Fruit fly (Drosophila melanogaster) whole organism, embryonic: ENCODE measurements around the gene CG17140.

Source experiments
- CG13123 ChIP-seq: fragments of 200-800 bp; sonication (Bioruptor generic); optimal IDR thresholded peaks from 2 replicates; lab custom pipeline; 2016; ENCODE audit warnings: missing biosample characterization, missing genetic modification characterization
- CG1647 ChIP-seq: fragments of 200-800 bp; sonication (Bioruptor generic); optimal IDR thresholded peaks from 3 replicates; lab custom pipeline; 2016; ENCODE audit warnings: missing biosample characterization, missing genetic modification characterization
- CG17361 ChIP-seq: fragments of 200-800 bp; sonication (Bioruptor generic); IDR thresholded peaks from 3 replicates; pipeline ENCODE4 v1.3.6; 2022; ENCODE audit warnings: missing biosample characterization, missing genetic modification characterization
- CG2889 ChIP-seq: fragments of 200-800 bp; sonication (Bioruptor generic); IDR thresholded peaks from 3 replicates; pipeline ENCODE4 v1.3.6; 2022; ENCODE audit warnings: missing biosample characterization, missing genetic modification characterization
- CG30431 ChIP-seq: fragments of 200-800 bp; sonication (Bioruptor generic); optimal IDR thresholded peaks from 2 replicates; lab custom pipeline; 2017; ENCODE audit warnings: missing biosample characterization, missing genetic modification characterization
- CG31388 ChIP-seq: fragments of 200-800 bp; sonication (Bioruptor generic); optimal IDR thresholded peaks from 2 replicates; lab custom pipeline; 2016; ENCODE audit warnings: missing biosample characterization, missing genetic modification characterization
- CG34376 ChIP-seq: fragments of 200-800 bp; sonication (Bioruptor generic); optimal IDR thresholded peaks from 2 replicates; lab custom pipeline; 2018; ENCODE audit warnings: missing biosample characterization, mild to moderate bottlenecking, missing genetic modification characterization
- CG42726 ChIP-seq: fragments of 200-800 bp; sonication (Bioruptor generic); IDR thresholded peaks from 2 replicates; pipeline ENCODE4 v1.3.6; 2022; ENCODE audit warnings: missing biosample characterization, missing genetic modification characterization; ENCODE audit not compliant: partially characterized antibody
- CG4328 ChIP-seq: fragments of 200-800 bp; sonication (Bioruptor generic); optimal IDR thresholded peaks from 3 replicates; lab custom pipeline; 2017; ENCODE audit warnings: missing biosample characterization, missing genetic modification reagents, missing genetic modification characterization
- CG43689 ChIP-seq: fragments of 200-800 bp; sonication (Bioruptor generic); IDR thresholded peaks from 2 replicates; pipeline ENCODE4 v1.3.6; 2022; ENCODE audit warnings: missing biosample characterization, missing genetic modification characterization
- CG6272 ChIP-seq: fragments of 200-800 bp; sonication (Bioruptor generic); IDR thresholded peaks from 2 replicates; pipeline ENCODE4 v1.3.6; 2022; ENCODE audit warnings: missing biosample characterization, missing genetic modification characterization
- CG6654 ChIP-seq: fragments of 200-800 bp; sonication (Bioruptor generic); optimal IDR thresholded peaks from 2 replicates; lab custom pipeline; 2017; ENCODE audit warnings: missing biosample characterization, mild to moderate bottlenecking, missing genetic modification characterization
- CG6813 ChIP-seq: fragments of 200-800 bp; sonication (Bioruptor generic); optimal IDR thresholded peaks from 2 replicates; lab custom pipeline; 2017; ENCODE audit warnings: missing biosample characterization, missing genetic modification characterization, mild to moderate bottlenecking, moderate library complexity, missing genetic modification reagents
- CHES-1-like ChIP-seq: fragments of 200-800 bp; sonication (Bioruptor generic); optimal IDR thresholded peaks from 2 replicates; lab custom pipeline; 2016; ENCODE audit warnings: missing biosample characterization, missing genetic modification characterization
- Dref ChIP-seq: fragments of 200-800 bp; sonication (Bioruptor generic); IDR thresholded peaks from 2 replicates; pipeline ENCODE4 v1.3.6; 2022; ENCODE audit warnings: missing biosample characterization, missing genetic modification characterization
- Eip74EF ChIP-seq, 2 experiments: fragments of 200-800 bp in 1 of 2; fragments of >200 bp in 1 of 2; sonication (Bioruptor generic) in 1 of 2; optimal IDR thresholded peaks; 2 replicates each; lab custom pipeline; 2017 to 2019; ENCODE audit warnings: missing biosample characterization in 2 of 2, missing genetic modification characterization in 2 of 2, mild to moderate bottlenecking in 1 of 2, moderate library complexity in 1 of 2
- HLH3B ChIP-seq: fragments of 200-800 bp; sonication (Bioruptor generic); IDR thresholded peaks from 2 replicates; pipeline ENCODE4 v1.3.6; 2022; ENCODE audit warnings: missing biosample characterization, missing genetic modification characterization
- Hand ChIP-seq: fragments of 200-800 bp; sonication (Bioruptor generic); optimal IDR thresholded peaks from 2 replicates; lab custom pipeline; 2017; ENCODE audit warnings: mild to moderate bottlenecking, missing biosample characterization, missing genetic modification reagents, missing genetic modification characterization
- Hr78 ChIP-seq, 2 experiments: fragments of 200-800 bp in 1 of 2; fragments of >200 bp in 1 of 2; sonication (Bioruptor generic) in 1 of 2; optimal IDR thresholded peaks; 2 replicates each; lab custom pipeline; 2017 to 2019; ENCODE audit warnings: missing biosample characterization in 2 of 2, missing genetic modification characterization in 2 of 2, mild to moderate bottlenecking in 1 of 2, moderate library complexity in 1 of 2
- Lim3 ChIP-seq: fragments of 200-800 bp; sonication (Bioruptor generic); IDR thresholded peaks from 2 replicates; pipeline ENCODE4 v1.3.6; 2022; ENCODE audit warnings: missing biosample characterization, missing genetic modification characterization
- Mrtf ChIP-seq: fragments of 200-800 bp; sonication (Bioruptor generic); IDR thresholded peaks from 3 replicates; pipeline ENCODE4 v1.3.6; 2022; ENCODE audit warnings: missing biosample characterization, missing genetic modification characterization
- Nf-YB ChIP-seq: fragments of 200-800 bp; sonication (Bioruptor generic); optimal IDR thresholded peaks from 3 replicates; lab custom pipeline; 2019; ENCODE audit warnings: missing biosample characterization, mild to moderate bottlenecking, missing genetic modification characterization, moderate library complexity
- Poxn ChIP-seq: fragments of 200-800 bp; sonication (Bioruptor generic); IDR thresholded peaks from 2 replicates; pipeline ENCODE4 v1.3.6; 2022; ENCODE audit warnings: missing biosample characterization, missing genetic modification characterization
- Side ChIP-seq: fragments of 200-800 bp; sonication (Bioruptor generic); optimal IDR thresholded peaks from 2 replicates; lab custom pipeline; 2016; ENCODE audit warnings: missing biosample characterization, missing genetic modification characterization
- Sox100B ChIP-seq: fragments of 200-800 bp; sonication (Bioruptor generic); optimal IDR thresholded peaks from 3 replicates; lab custom pipeline; 2018; ENCODE audit warnings: missing biosample characterization, mild to moderate bottlenecking, missing genetic modification characterization
- Sry-β ChIP-seq: fragments of 200-800 bp; sonication (Bioruptor generic); optimal IDR thresholded peaks from 2 replicates; lab custom pipeline; 2018; ENCODE audit warnings: missing biosample characterization, mild to moderate bottlenecking, missing genetic modification characterization, moderate library complexity
- Taf1 ChIP-seq: fragments of 200-800 bp; sonication (Bioruptor generic); IDR thresholded peaks from 2 replicates; pipeline ENCODE4 v1.3.6; 2022; ENCODE audit warnings: missing biosample characterization, missing genetic modification characterization
- bsh ChIP-seq, 2 experiments: fragments of 200-800 bp; sonication (Bioruptor generic); optimal IDR thresholded peaks; 2 replicates each; lab custom pipeline; 2017 to 2018; ENCODE audit warnings: mild to moderate bottlenecking in 2 of 2, missing biosample characterization in 2 of 2, missing genetic modification characterization in 2 of 2, moderate library complexity in 1 of 2
- cas ChIP-seq: fragments of 200-800 bp; sonication (Bioruptor generic); IDR thresholded peaks from 2 replicates; pipeline ENCODE4 v1.3.6; 2022; ENCODE audit warnings: missing biosample characterization, missing genetic modification characterization
- cato ChIP-seq: fragments of 200-800 bp; sonication (Bioruptor generic); optimal IDR thresholded peaks from 2 replicates; lab custom pipeline; 2016; ENCODE audit warnings: missing biosample characterization, missing genetic modification characterization, borderline replicate concordance
- corto ChIP-seq: fragments of 200-800 bp; sonication (Bioruptor generic); optimal IDR thresholded peaks from 2 replicates; lab custom pipeline; 2016; ENCODE audit warnings: missing biosample characterization, mild to moderate bottlenecking, missing genetic modification characterization, moderate library complexity
- disco-r ChIP-seq: fragments of 200-800 bp; sonication (Bioruptor generic); optimal IDR thresholded peaks from 2 replicates; lab custom pipeline; 2016; ENCODE audit warnings: missing biosample characterization, missing genetic modification characterization
- dpn ChIP-seq, 2 experiments: fragments of 200-800 bp; sonication (Bioruptor generic); optimal IDR thresholded peaks; 3 replicates each; lab custom pipeline; 2016; ENCODE audit warnings: missing biosample characterization in 2 of 2, missing genetic modification characterization in 2 of 2
- gem ChIP-seq: fragments of 200-800 bp; sonication (Bioruptor generic); optimal IDR thresholded peaks from 2 replicates; lab custom pipeline; 2019; ENCODE audit warnings: missing biosample characterization, mild to moderate bottlenecking, missing genetic modification characterization, moderate library complexity
- gro ChIP-seq: fragments of 200-800 bp; sonication (Bioruptor generic); optimal IDR thresholded peaks from 2 replicates; lab custom pipeline; 2016; ENCODE audit warnings: missing biosample characterization, missing genetic modification characterization
- insv ChIP-seq, 2 experiments: fragments of 200-800 bp; sonication (Bioruptor generic); optimal IDR thresholded peaks; 3 replicates each; lab custom pipeline; 2016 to 2018; ENCODE audit warnings: missing biosample characterization in 2 of 2, missing genetic modification characterization in 2 of 2
- inv ChIP-seq: fragments of 200-800 bp; sonication (Bioruptor generic); IDR thresholded peaks from 2 replicates; pipeline ENCODE4 v1.3.6; 2022; ENCODE audit warnings: missing biosample characterization, missing genetic modification characterization; ENCODE audit not compliant: partially characterized antibody
- jigr1 ChIP-seq: fragments of 200-800 bp; sonication (Bioruptor generic); IDR thresholded peaks from 3 replicates; pipeline ENCODE4 v1.3.6; 2022; ENCODE audit warnings: missing biosample characterization, missing genetic modification characterization
- kni ChIP-seq: fragments of 200-800 bp; sonication (Bioruptor generic); optimal IDR thresholded peaks from 3 replicates; lab custom pipeline; 2017; ENCODE audit warnings: mild to moderate bottlenecking, missing biosample characterization, missing genetic modification reagents, missing genetic modification characterization
- nau ChIP-seq: fragments of 200-800 bp; sonication (Bioruptor generic); optimal IDR thresholded peaks from 3 replicates; lab custom pipeline; 2017; ENCODE audit warnings: missing biosample characterization, mild to moderate bottlenecking, missing genetic modification characterization, missing genetic modification reagents
- pzg ChIP-seq: fragments of 200-800 bp; sonication (Bioruptor generic); optimal IDR thresholded peaks from 3 replicates; lab custom pipeline; 2018; ENCODE audit warnings: missing biosample characterization, mild to moderate bottlenecking, missing genetic modification characterization, moderate library complexity
- sens ChIP-seq: fragments of 200-800 bp; sonication (Bioruptor generic); peaks from one replicate; lab custom pipeline; 2016; ENCODE audit warnings: missing biosample characterization, missing genetic modification characterization
- so ChIP-seq: fragments of 200-800 bp; sonication (Bioruptor generic); IDR thresholded peaks from 3 replicates; pipeline ENCODE4 v1.3.6; 2022; ENCODE audit warnings: missing biosample characterization, missing genetic modification characterization
- ssp ChIP-seq: fragments of 200-800 bp; sonication (Bioruptor generic); IDR thresholded peaks from 2 replicates; pipeline ENCODE4 v1.3.6; 2022; ENCODE audit warnings: missing biosample characterization, missing genetic modification characterization
- tll ChIP-seq, 2 experiments: fragments of 200-800 bp in 1 of 2; fragments of >200 bp in 1 of 2; sonication (Bioruptor generic) in 1 of 2; optimal IDR thresholded peaks; 2 replicates each; lab custom pipeline; 2017 to 2019; ENCODE audit warnings: missing biosample characterization in 2 of 2, missing genetic modification characterization in 2 of 2, mild to moderate bottlenecking in 1 of 2, moderate library complexity in 1 of 2
- unpg ChIP-seq: fragments of 200-800 bp; sonication (Bioruptor generic); optimal IDR thresholded peaks from 3 replicates; lab custom pipeline; 2018; ENCODE audit warnings: missing biosample characterization, mild to moderate bottlenecking, missing genetic modification characterization, moderate library complexity
- wek ChIP-seq: fragments of 200-800 bp; sonication (Bioruptor generic); optimal IDR thresholded peaks from 3 replicates; lab custom pipeline; 2018; ENCODE audit warnings: missing biosample characterization, mild to moderate bottlenecking, missing genetic modification characterization, moderate library complexity
- wor ChIP-seq: fragments of 200-800 bp; sonication (Bioruptor generic); IDR thresholded peaks from 2 replicates; pipeline ENCODE4 v1.3.6; 2022; ENCODE audit warnings: missing biosample characterization, missing genetic modification characterization
- z ChIP-seq: fragments of 200-800 bp; sonication (Bioruptor generic); IDR thresholded peaks from 3 replicates; pipeline ENCODE4 v1.3.6; 2022; ENCODE audit warnings: missing biosample characterization, missing genetic modification characterization

The CG17140 gene

dm6 chr2L:10850320-10850990, 5.0 kb upstream of the CG17140 start, which contains the start of gene porin (continued):
- TF ChIP-seq CG17361 (GFP tag; lab: Robert Waterston, UW) (0 out of 3 replicates have a peak, but pooled peaks have one; percentile 17), wor (GFP tag; lab: Robert Waterston, UW) (no peak), cas (GFP tag; lab: Robert Waterston, UW) (no peak), Side (GFP tag; lab: Kevin White, UChicago) (no peak), insv (GFP tag; optimal IDR thresholded peaks at IDR 0.05; lab: Kevin White, UChicago) (peak in 1 of 2 experiments; percentile 41), tll (GFP tag; optimal IDR thresholded peaks at IDR 0.05; lab: Kevin White, UChicago) (no peak), CG4328 (no peak), Lim3 (GFP tag; lab: Robert Waterston, UW) (no peak), wek (GFP tag; lab: Kevin White, UChicago) (no peak), disco-r (GFP tag; lab: Kevin White, UChicago) (no peak), pzg (GFP tag; lab: Kevin White, UChicago) (peak; percentile 96), unpg (GFP tag; lab: Kevin White, UChicago) (no peak), Dref (GFP tag; lab: Robert Waterston, UW) (peak; percentile 33; the same call in 1 of the 2 replicates), dpn (GFP tag; optimal IDR thresholded peaks at IDR 0.05; lab: Kevin White, UChicago) (peak in 1 of 2 experiments; percentile 6), CG42726 (GFP tag; lab: Robert Waterston, UW) (no peak; the same call in 1 of the 2 replicates), cato (GFP tag; lab: Kevin White, UChicago) (no peak), gro (GFP tag; lab: Kevin White, UChicago) (peak; percentile 37), Poxn (GFP tag; lab: Robert Waterston, UW) (no peak), jigr1 (GFP tag; lab: Robert Waterston, UW) (no peak), CHES-1-like (GFP tag; lab: Kevin White, UChicago) (peak; percentile 11), CG1647 (GFP tag; lab: Kevin White, UChicago) (no peak), CG6654 (GFP tag; lab: Kevin White, UChicago) (no peak), CG43689 (GFP tag; lab: Robert Waterston, UW) (no peak), corto (GFP tag; lab: Kevin White, UChicago) (no peak), bsh (GFP tag; optimal IDR thresholded peaks at IDR 0.05; lab: Kevin White, UChicago) (no peak), CG34376 (GFP tag; lab: Kevin White, UChicago) (peak; percentile 65), Eip74EF (GFP tag; optimal IDR thresholded peaks at IDR 0.05; lab: Kevin White, UChicago) (no peak), kni (GFP tag; lab: Kevin White, UChicago) (no peak), gem (tag; lab: Kevin White, UChicago) (no peak), CG6272 (GFP tag; lab: Robert Waterston, UW) (no peak), so (no peak), CG31388 (GFP tag; lab: Kevin White, UChicago) (no peak), CG2889 (GFP tag; lab: Robert Waterston, UW) (no peak), Hand (no peak), HLH3B (GFP tag; lab: Robert Waterston, UW) (no peak), CG13123 (GFP tag; lab: Kevin White, UChicago) (no peak), inv (0 out of 2 replicates have a peak, but pooled peaks have one; percentile 11), Sox100B (GFP tag; lab: Kevin White, UChicago) (no peak), sens (GFP tag; lab: Kevin White, UChicago) (peak; percentile 80), Nf-YB (peak; percentile 9), CG30431 (GFP tag; lab: Kevin White, UChicago) (no peak), Mrtf (GFP tag; lab: Robert Waterston, UW) (no peak), Hr78 (GFP tag; optimal IDR thresholded peaks at IDR 0.05; lab: Kevin White, UChicago) (peak in 1 of 2 experiments; percentile 5), ssp (GFP tag; lab: Robert Waterston, UW) (no peak), Sry-β (GFP tag; lab: Kevin White, UChicago) (no peak), z (GFP tag; lab: Robert Waterston, UW) (0 out of 3 replicates have a peak, but pooled peaks have one; percentile 25), nau (no peak), CG6813 (GFP tag; lab: Kevin White, UChicago) (no peak), Taf1 (no peak)
